Worm (Caenorhabditis elegans): ENCODE results near the gene plpp-1.2.

DNA sequence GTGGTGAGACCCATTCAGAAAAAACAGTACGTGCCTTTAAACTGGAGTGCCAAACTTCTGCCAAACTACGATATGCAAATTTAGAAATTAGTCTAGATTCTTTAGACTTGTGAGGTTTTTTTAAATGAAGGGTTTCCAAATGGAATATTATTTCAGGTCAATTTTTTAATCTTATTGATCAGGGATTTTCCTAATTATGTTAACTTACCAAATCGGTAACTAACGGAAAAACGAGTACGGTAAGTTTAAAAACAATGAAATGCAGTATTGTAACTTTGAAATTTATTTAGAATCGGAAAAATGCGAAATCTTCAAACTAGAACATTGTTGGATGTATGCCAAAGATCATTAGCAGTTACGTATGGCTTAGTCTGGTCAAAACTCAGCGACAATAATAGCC lies 31.0 kb downstream of the plpp-1.2 start, which contains the start of gene C56E6.7:
- TF ChIP-seq him-1 (tag; optimal IDR thresholded peaks at IDR 0.05) = no peak
- TF ChIP-seq W03F9.2 (tag; optimal IDR thresholded peaks at IDR 0.05) = no peak

Data from whole organism, L4/young adult.